Worm (Caenorhabditis elegans) whole organism, L1 larva: ENCODE results near the gene Y54G2A.16.
A peak's percentile ranks its signal among the peaks of the same experiment; 100 is the strongest.

ENCODE experiments used
- efl-1 ChIP-seq, 4 experiments: fragments of 150-350 bp; optimal IDR thresholded peaks in 3 of 4; peaks in 1 of 4; 1 replicate in 1 of 4; 2 replicates in 3 of 4; lab custom pipeline; 2014; ENCODE audit warnings: missing biosample characterization in 2 of 4, missing genetic modification characterization in 2 of 4, missing genetic modification reagents in 2 of 4
- lsy-2 ChIP-seq, 2 experiments: fragments of 150-350 bp; optimal IDR thresholded peaks; 2 replicates each; lab custom pipeline; 2014; ENCODE audit warnings: missing biosample characterization in 2 of 2, missing genetic modification characterization in 2 of 2

- TF ChIP-seq efl-1 (optimal IDR thresholded peaks at IDR 0.05; lab: Kevin White, UChicago) = no peak
- TF ChIP-seq efl-1 (GFP tag; optimal IDR thresholded peaks at IDR 0.05 in 1 of 2; lab: Kevin White, UChicago) = peak in 1 of 2 experiments; percentile 43
- no peak for TF ChIP-seq lsy-2 (tag; optimal IDR thresholded peaks at IDR 0.05; lab: Kevin White, UChicago)
Measured at ce11 chrIV:2888496-2889101, 24.0 kb upstream of the Y54G2A.16 start.
